Fruit fly (Drosophila melanogaster) whole organism, embryonic: Measurements from ENCODE around the gene NK7.1.

Source experiments
- Asciz ChIP-seq: fragments of 200-800 bp; sonication (Bioruptor generic); optimal IDR thresholded peaks from 2 replicates; lab custom pipeline; 2017; ENCODE audit warnings: missing biosample characterization, mild to moderate bottlenecking, missing genetic modification characterization, missing genetic modification reagents
- BtbVII ChIP-seq: fragments of 200-800 bp; sonication (Bioruptor generic); optimal IDR thresholded peaks from 3 replicates; lab custom pipeline; 2017; ENCODE audit warnings: missing biosample characterization, mild to moderate bottlenecking, missing genetic modification characterization
- CG10462 ChIP-seq: fragments of 200-800 bp; sonication (Bioruptor generic); optimal IDR thresholded peaks from 2 replicates; lab custom pipeline; 2016; ENCODE audit warnings: missing biosample characterization, missing genetic modification characterization
- CG11696 ChIP-seq: fragments of 200-800 bp; sonication (Bioruptor generic); IDR thresholded peaks from 2 replicates; pipeline ENCODE4 v1.3.6; 2022; ENCODE audit warnings: missing biosample characterization, missing genetic modification characterization
- CG12071 ChIP-seq: fragments of 200-800 bp; sonication (Bioruptor generic); optimal IDR thresholded peaks from 3 replicates; lab custom pipeline; 2018; ENCODE audit warnings: missing biosample characterization, mild to moderate bottlenecking, missing genetic modification characterization
- CG14441 ChIP-seq: fragments of 200-800 bp; sonication (Bioruptor generic); IDR thresholded peaks from 2 replicates; pipeline ENCODE4 v1.3.6; 2022; ENCODE audit warnings: missing biosample characterization, missing genetic modification characterization
- CG15601 ChIP-seq: fragments of 200-800 bp; sonication (Bioruptor generic); optimal IDR thresholded peaks from 3 replicates; lab custom pipeline; 2019; ENCODE audit warnings: missing biosample characterization, mild to moderate bottlenecking, missing genetic modification characterization, moderate library complexity
- CG17359 ChIP-seq: fragments of 200-800 bp; sonication (Bioruptor generic); optimal IDR thresholded peaks from 3 replicates; lab custom pipeline; 2018; ENCODE audit warnings: missing biosample characterization, mild to moderate bottlenecking, missing genetic modification characterization, moderate library complexity
- CG18599 ChIP-seq: fragments of 200-800 bp; sonication (Bioruptor generic); optimal IDR thresholded peaks from 3 replicates; lab custom pipeline; 2017; ENCODE audit warnings: missing biosample characterization, missing genetic modification characterization, mild to moderate bottlenecking, moderate library complexity, missing genetic modification reagents
- CG18619 ChIP-seq: fragments of 200-800 bp; sonication (Bioruptor generic); optimal IDR thresholded peaks from 3 replicates; lab custom pipeline; 2017; ENCODE audit warnings: missing biosample characterization, mild to moderate bottlenecking, missing genetic modification characterization
- CG30020 ChIP-seq: fragments of 200-800 bp; optimal IDR thresholded peaks from 2 replicates; lab custom pipeline; 2019; ENCODE audit warnings: missing biosample characterization, mild to moderate bottlenecking, missing genetic modification characterization, moderate library complexity
- CG32532 ChIP-seq: fragments of 200-800 bp; sonication (Bioruptor generic); IDR thresholded peaks from 2 replicates; pipeline ENCODE4 v1.3.6; 2022; ENCODE audit warnings: missing biosample characterization, missing genetic modification characterization
- CG34376 ChIP-seq: fragments of 200-800 bp; sonication (Bioruptor generic); optimal IDR thresholded peaks from 2 replicates; lab custom pipeline; 2018; ENCODE audit warnings: missing biosample characterization, mild to moderate bottlenecking, missing genetic modification characterization
- CG3847 ChIP-seq: fragments of 200-800 bp; sonication (Bioruptor generic); IDR thresholded peaks from 2 replicates; pipeline ENCODE4 v1.3.6; 2022; ENCODE audit warnings: missing biosample characterization, missing genetic modification characterization
- CG6791 ChIP-seq: fragments of 200-800 bp; sonication (Bioruptor generic); IDR thresholded peaks from 3 replicates; pipeline ENCODE4 v1.3.6; 2022; ENCODE audit warnings: missing biosample characterization, missing genetic modification characterization; ENCODE audit not compliant: partially characterized antibody
- CG8478 ChIP-seq: fragments of >200 bp; optimal IDR thresholded peaks from 2 replicates; lab custom pipeline; 2018
- CG9797 ChIP-seq: fragments of 200-800 bp; sonication (Bioruptor generic); optimal IDR thresholded peaks from 3 replicates; lab custom pipeline; 2018; ENCODE audit warnings: missing biosample characterization, mild to moderate bottlenecking, missing genetic modification characterization
- HLH4C ChIP-seq: fragments of 200-800 bp; sonication (Bioruptor generic); IDR thresholded peaks from 3 replicates; pipeline ENCODE4 v1.3.6; 2022; ENCODE audit warnings: missing biosample characterization, missing genetic modification characterization; ENCODE audit not compliant: partially characterized antibody
- Hmr ChIP-seq: fragments of 200-800 bp; sonication (Bioruptor generic); optimal IDR thresholded peaks from 3 replicates; lab custom pipeline; 2017; ENCODE audit warnings: mild to moderate bottlenecking, missing biosample characterization, missing genetic modification reagents, missing genetic modification characterization
- Hr39 ChIP-seq: fragments of >200 bp; optimal IDR thresholded peaks from 2 replicates; lab custom pipeline; 2017
- Med ChIP-seq: fragments of 200-800 bp; sonication (Bioruptor generic); peaks from one replicate; lab custom pipeline; 2016; ENCODE audit warnings: missing biosample characterization, missing genetic modification characterization, mild to moderate bottlenecking, inconsistent platforms, moderate library complexity
- Nf-YB ChIP-seq: fragments of 200-800 bp; sonication (Bioruptor generic); optimal IDR thresholded peaks from 3 replicates; lab custom pipeline; 2019; ENCODE audit warnings: missing biosample characterization, mild to moderate bottlenecking, missing genetic modification characterization, moderate library complexity
- Nf-YC ChIP-seq: fragments of 200-800 bp; optimal IDR thresholded peaks from 3 replicates; lab custom pipeline; 2019; ENCODE audit warnings: missing biosample characterization, mild to moderate bottlenecking, missing genetic modification characterization, moderate library complexity
- Pdp1 ChIP-seq, 2 experiments: fragments of 200-800 bp; sonication (Bioruptor generic); optimal IDR thresholded peaks; 3 replicates each; lab custom pipeline; 2016; ENCODE audit warnings: missing biosample characterization in 2 of 2, missing genetic modification characterization in 2 of 2, mild to moderate bottlenecking in 1 of 2, moderate library complexity in 1 of 2
- Taf1 ChIP-seq: fragments of 200-800 bp; sonication (Bioruptor generic); IDR thresholded peaks from 2 replicates; pipeline ENCODE4 v1.3.6; 2022; ENCODE audit warnings: missing biosample characterization, missing genetic modification characterization
- Usf ChIP-seq: fragments of 200-800 bp; sonication (Bioruptor generic); optimal IDR thresholded peaks from 2 replicates; lab custom pipeline; 2017; ENCODE audit warnings: missing genotype, missing biosample characterization, missing genetic modification characterization
- abd-A ChIP-seq: fragments of 200-800 bp; sonication (Bioruptor generic); optimal IDR thresholded peaks from 3 replicates; lab custom pipeline; 2019; ENCODE audit warnings: missing biosample characterization, mild to moderate bottlenecking, missing genetic modification characterization, moderate library complexity
- cg ChIP-seq: fragments of 200-800 bp; sonication (Bioruptor generic); optimal IDR thresholded peaks from 3 replicates; lab custom pipeline; 2019; ENCODE audit warnings: missing biosample characterization, mild to moderate bottlenecking, missing genetic modification characterization, moderate library complexity
- chinmo ChIP-seq: fragments of 200-800 bp; sonication (Bioruptor generic); IDR thresholded peaks from 4 replicates; pipeline ENCODE4 v1.3.6; 2022; ENCODE audit warnings: missing biosample characterization, missing genetic modification characterization; ENCODE audit not compliant: partially characterized antibody
- ci ChIP-seq: fragments of 200-800 bp; sonication (Bioruptor generic); IDR thresholded peaks from 3 replicates; pipeline ENCODE4 v1.3.6; 2022; ENCODE audit warnings: missing biosample characterization, missing genetic modification characterization
- cwo ChIP-seq: fragments of 200-800 bp; sonication (Bioruptor generic); optimal IDR thresholded peaks from 3 replicates; lab custom pipeline; 2017; ENCODE audit warnings: missing biosample characterization, missing genetic modification characterization, mild to moderate bottlenecking, moderate library complexity, missing genetic modification reagents
- en ChIP-seq: fragments of 200-800 bp; sonication (Bioruptor generic); optimal IDR thresholded peaks from 2 replicates; lab custom pipeline; 2016; ENCODE audit warnings: missing biosample characterization, missing genetic modification characterization
- exex ChIP-seq: fragments of 200-800 bp; sonication (Bioruptor generic); optimal IDR thresholded peaks from 4 replicates; lab custom pipeline; 2018; ENCODE audit warnings: missing biosample characterization, mild to moderate bottlenecking, missing genetic modification characterization, moderate library complexity
- fu2 ChIP-seq: fragments of 200-800 bp; sonication (Bioruptor generic); optimal IDR thresholded peaks from 2 replicates; lab custom pipeline; 2016; ENCODE audit warnings: missing biosample characterization, missing genetic modification characterization
- gcm2 ChIP-seq: fragments of 200-800 bp; sonication (Bioruptor generic); optimal IDR thresholded peaks from 2 replicates; lab custom pipeline; 2016; ENCODE audit warnings: missing biosample characterization, missing genetic modification characterization
- grn ChIP-seq: fragments of 200-800 bp; sonication (Bioruptor generic); optimal IDR thresholded peaks from 3 replicates; lab custom pipeline; 2017; ENCODE audit warnings: missing biosample characterization, missing genetic modification characterization
- lab ChIP-seq: fragments of 200-800 bp; sonication (Bioruptor generic); optimal IDR thresholded peaks from 3 replicates; lab custom pipeline; 2017; ENCODE audit warnings: missing biosample characterization, missing genetic modification characterization, mild to moderate bottlenecking, moderate library complexity, missing genetic modification reagents
- lola ChIP-seq, 3 experiments: fragments of >200 bp in 2 of 3; fragments of 200-800 bp in 1 of 3; sonication (Bioruptor generic) in 1 of 3; optimal IDR thresholded peaks; 2 replicates each; lab custom pipeline; 2017 to 2019; ENCODE audit warnings: missing biosample characterization in 3 of 3, missing genetic modification characterization in 3 of 3, mild to moderate bottlenecking in 1 of 3, moderate library complexity in 1 of 3
- mirr ChIP-seq: fragments of 200-800 bp; sonication (Bioruptor generic); optimal IDR thresholded peaks from 3 replicates; lab custom pipeline; 2018; ENCODE audit warnings: missing biosample characterization, mild to moderate bottlenecking, missing genetic modification characterization
- oc ChIP-seq: fragments of 200-800 bp; sonication (Bioruptor generic); optimal IDR thresholded peaks from 2 replicates; lab custom pipeline; 2018; ENCODE audit warnings: missing biosample characterization, mild to moderate bottlenecking, missing genetic modification characterization, moderate library complexity
- pan ChIP-seq, 4 experiments: fragments of >200 bp in 3 of 4; fragments of 200-800 bp in 1 of 4; sonication (Bioruptor generic) in 1 of 4; optimal IDR thresholded peaks in 3 of 4; IDR thresholded peaks in 1 of 4; 2 replicates each; pipeline versions ENCODE4 v1.3.6 to Lab custom; 2017 to 2022; ENCODE audit warnings: missing biosample characterization in 2 of 4, missing genetic modification characterization in 2 of 4, mixed read lengths in 1 of 4
- salm ChIP-seq: fragments of 200-800 bp; sonication (Bioruptor generic); optimal IDR thresholded peaks from 2 replicates; lab custom pipeline; 2018; ENCODE audit warnings: missing biosample characterization, mild to moderate bottlenecking, missing genetic modification characterization
- sd ChIP-seq: fragments of 200-800 bp; sonication (Bioruptor generic); optimal IDR thresholded peaks from 3 replicates; lab custom pipeline; 2018; ENCODE audit warnings: missing biosample characterization, mild to moderate bottlenecking, missing genetic modification characterization, moderate library complexity
- sens ChIP-seq: fragments of 200-800 bp; sonication (Bioruptor generic); peaks from one replicate; lab custom pipeline; 2016; ENCODE audit warnings: missing biosample characterization, missing genetic modification characterization
- sug ChIP-seq: fragments of 200-800 bp; optimal IDR thresholded peaks from 2 replicates; lab custom pipeline; 2019; ENCODE audit warnings: missing biosample characterization, mild to moderate bottlenecking, missing genetic modification characterization, moderate library complexity

NK7.1 gene

dm6 chr3R:14296700-14297099 lies 76.1 kb downstream of the NK7.1 start:
- peak; percentile 42 for TF ChIP-seq sens (GFP tag; lab: Kevin White, UChicago)
- TF ChIP-seq Hmr (GFP tag; lab: Kevin White, UChicago), result peak; percentile 18
- peak; percentile 52 for TF ChIP-seq Med (GFP tag; lab: Kevin White, UChicago)
- TF ChIP-seq BtbVII (GFP tag; lab: Kevin White, UChicago), result peak; percentile 21
- peak; percentile 24 for TF ChIP-seq CG18599 (GFP tag; lab: Kevin White, UChicago)
- no peak for TF ChIP-seq oc (tag; lab: Kevin White, UChicago)

- peak; percentile 67 for TF ChIP-seq CG34376 (GFP tag; lab: Kevin White, UChicago)
- TF ChIP-seq CG15601, result peak; percentile 19
- TF ChIP-seq Usf (GFP tag; lab: Kevin White, UChicago), result no peak
- TF ChIP-seq sug (tag; lab: Kevin White, UChicago), result peak; percentile 89
- no peak for TF ChIP-seq ci
- TF ChIP-seq mirr (GFP tag; lab: Kevin White, UChicago), result peak; percentile 89
- TF ChIP-seq gcm2 (GFP tag; lab: Kevin White, UChicago), result no peak
- TF ChIP-seq grn (GFP tag; lab: Kevin White, UChicago), result peak; percentile 86
- TF ChIP-seq lab, result peak; percentile 14
- TF ChIP-seq CG32532 (GFP tag; lab: Robert Waterston, UW), result no peak
- no peak for TF ChIP-seq CG3847 (GFP tag; lab: Robert Waterston, UW)
- TF ChIP-seq Nf-YB (GFP tag; lab: Kevin White, UChicago), result peak; percentile 19
- TF ChIP-seq CG9797, result no peak
- TF ChIP-seq pan (optimal IDR thresholded peaks at IDR 0.05; lab: Kevin White, UChicago), result no peak
- TF ChIP-seq pan (GFP tag; optimal IDR thresholded peaks at IDR 0.05 in 1 of 2, IDR thresholded peaks at IDR 0.05 in 1 of 2), result peak in 1 of 2 experiments; percentile 34
- TF ChIP-seq CG11696, result no peak
- peak; percentile 27 for TF ChIP-seq Med (GFP tag; lab: Kevin White, UChicago)
- no peak for TF ChIP-seq Hr39 (lab: Kevin White, UChicago)
- TF ChIP-seq Asciz (GFP tag; lab: Kevin White, UChicago), result no peak
- TF ChIP-seq fu2, result no peak
- TF ChIP-seq cwo (GFP tag; lab: Kevin White, UChicago), result peak; percentile 17
- peak; percentile 19 for TF ChIP-seq salm (tag; lab: Kevin White, UChicago)
- TF ChIP-seq CG17359, result no peak
- 0 out of 2 replicates have a peak, but pooled peaks have one; percentile 23 for TF ChIP-seq CG14441 (GFP tag; lab: Robert Waterston, UW)
- no peak for TF ChIP-seq CG6791 (GFP tag; lab: Robert Waterston, UW)
- TF ChIP-seq exex (tag; lab: Kevin White, UChicago), result peak; percentile 97
- TF ChIP-seq abd-A (tag; lab: Kevin White, UChicago), result no peak
- no peak for TF ChIP-seq CG30020 (tag; lab: Kevin White, UChicago)
- TF ChIP-seq sd (tag; lab: Kevin White, UChicago), result peak; percentile 11
- no peak for TF ChIP-seq Taf1 (GFP tag; lab: Robert Waterston, UW)
- TF ChIP-seq CG18619 (GFP tag; lab: Kevin White, UChicago), result no peak
- no peak for TF ChIP-seq CG10462 (GFP tag; lab: Kevin White, UChicago)
- no peak for TF ChIP-seq HLH4C
- peak; percentile 70; the same call in 1 of the 4 replicates for TF ChIP-seq chinmo
- TF ChIP-seq CG8478 (lab: Kevin White, UChicago), result no peak
- peak in 1 of 2 experiments; percentile 27 for TF ChIP-seq Pdp1 (GFP tag; optimal IDR thresholded peaks at IDR 0.05; lab: Kevin White, UChicago)
- no peak for TF ChIP-seq en (GFP tag; lab: Kevin White, UChicago)
- no peak for TF ChIP-seq lola (GFP tag; optimal IDR thresholded peaks at IDR 0.05; lab: Kevin White, UChicago)
- peak; percentile 28 for TF ChIP-seq Nf-YC (tag; lab: Kevin White, UChicago)
- no peak for TF ChIP-seq cg (GFP tag; lab: Kevin White, UChicago)
- TF ChIP-seq CG12071 (GFP tag; lab: Kevin White, UChicago), result no peak
Measured at dm6 chr3R:14296126-14296525, 76.6 kb downstream of the NK7.1 start.
